Fruit fly (Drosophila melanogaster): Measurements from ENCODE around the gene JhI-21.

Gene JhI-21

DNA sequence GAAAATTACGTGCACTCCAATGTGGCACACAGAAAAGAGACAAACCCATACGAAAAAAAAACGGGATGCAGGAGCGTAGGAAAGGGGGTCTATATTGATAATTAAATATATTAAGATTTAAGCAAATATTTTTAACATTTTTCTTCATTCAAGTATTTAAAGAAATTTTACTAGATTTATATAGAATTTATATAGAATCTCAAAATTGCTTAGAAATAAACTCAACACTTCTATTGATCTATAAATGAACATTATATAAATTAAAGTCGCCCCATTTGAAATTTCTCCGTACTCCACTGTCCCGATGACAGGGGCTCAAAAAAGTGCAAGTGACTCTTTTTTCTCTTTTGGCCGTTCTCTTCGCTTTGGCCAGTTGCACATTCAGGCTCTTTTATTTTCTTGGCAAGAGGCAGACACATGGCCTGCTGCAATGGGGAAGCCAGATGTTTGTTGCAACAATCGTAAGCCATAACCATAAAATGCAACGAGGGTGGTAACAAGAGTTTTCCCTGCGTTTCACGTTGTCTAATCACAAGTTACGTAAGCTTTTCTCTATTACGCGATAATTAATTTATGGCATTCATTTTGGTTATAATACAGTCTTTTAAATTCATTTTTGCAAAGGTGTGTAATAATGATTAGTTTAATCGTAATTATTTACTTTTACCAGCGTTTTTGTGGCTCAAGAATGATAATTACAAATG is 10.0 kb upstream of the JhI-21 start (continued):
- TF ChIP-seq CG11762 (GFP tag; optimal IDR thresholded peaks at IDR 0.05; ENCODE audit: insufficient read depth) (peak; percentile 88), CG8319 (GFP tag; optimal IDR thresholded peaks at IDR 0.05) (peak; percentile 64), vri (GFP tag; optimal IDR thresholded peaks at IDR 0.05) (peak; percentile 10), dac (GFP tag; optimal IDR thresholded peaks at IDR 0.05) (peak; percentile 98), acj6 (GFP tag; optimal IDR thresholded peaks at IDR 0.05) (peak; percentile 93), cyc (GFP tag; optimal IDR thresholded peaks at IDR 0.05) (peak; percentile 64), CG32006 (GFP tag; optimal IDR thresholded peaks at IDR 0.05) (peak; percentile 100), topi (GFP tag; optimal IDR thresholded peaks at IDR 0.05) (peak; percentile 71), CG9139 (GFP tag; optimal IDR thresholded peaks at IDR 0.05) (peak; percentile 85)

DNA sequence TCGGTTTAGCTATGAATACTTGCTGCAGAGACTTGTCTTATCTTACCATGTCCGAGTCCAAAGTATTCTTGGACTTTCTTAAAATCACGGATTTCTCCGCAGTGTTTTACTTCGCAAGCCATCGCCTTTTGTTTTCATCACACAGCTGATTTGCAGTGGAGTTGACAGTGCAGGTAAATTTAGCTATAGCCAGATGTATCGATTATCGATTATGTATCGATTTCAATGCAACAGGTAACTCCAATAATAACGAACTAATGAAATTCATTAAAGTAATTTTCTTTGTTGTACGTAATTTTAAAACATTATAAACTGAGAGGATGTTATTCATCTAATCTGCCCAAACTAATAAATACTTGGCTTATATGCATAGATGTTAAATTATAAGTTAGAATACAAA is 7.2 kb upstream of the JhI-21 start, which contains the start of gene Rab3-GAP:
TSS of gene Rab3-GAP (minus strand) at position 150 of the 400 bp plus-strand sequence.
- no peak for TF ChIP-seq Smox (GFP tag; optimal IDR thresholded peaks at IDR 0.05)
- no peak for TF ChIP-seq spab (GFP tag; optimal IDR thresholded peaks at IDR 0.05)
- peak; percentile 22; the same call in 1 of the 3 replicates for TF ChIP-seq CG8119 (GFP tag; IDR thresholded peaks at IDR 0.05)
- TF ChIP-seq CG10669 (GFP tag; optimal IDR thresholded peaks at IDR 0.05): no peak
- TF ChIP-seq CG4318 (GFP tag; optimal IDR thresholded peaks at IDR 0.05): no peak
- TF ChIP-seq CG31627 (GFP tag; optimal IDR thresholded peaks at IDR 0.05): peak; percentile 30
- no peak for TF ChIP-seq cyc (GFP tag; optimal IDR thresholded peaks at IDR 0.05)
- TF ChIP-seq Ets21C (GFP tag; optimal IDR thresholded peaks at IDR 0.05): peak; percentile 0
- TF ChIP-seq Sox14 (GFP tag; optimal IDR thresholded peaks at IDR 0.05): peak; percentile 62
- no peak for TF ChIP-seq dac (GFP tag; optimal IDR thresholded peaks at IDR 0.05)
- no peak for TF ChIP-seq fd85E (GFP tag; optimal IDR thresholded peaks at IDR 0.05)
- TF ChIP-seq CG6854 (GFP tag; optimal IDR thresholded peaks at IDR 0.05): peak; percentile 40
- no peak for TF ChIP-seq CG6792 (GFP tag; optimal IDR thresholded peaks at IDR 0.05)
- TF ChIP-seq Hr39 (GFP tag; optimal IDR thresholded peaks at IDR 0.05): no peak
- TF ChIP-seq OdsH (GFP tag; optimal IDR thresholded peaks at IDR 0.05): no peak
- TF ChIP-seq CG15336 (GFP tag; IDR thresholded peaks at IDR 0.05): no peak
- TF ChIP-seq dsx (GFP tag; optimal IDR thresholded peaks at IDR 0.05; ENCODE audit: poor library complexity, severe bottlenecking): no peak
- TF ChIP-seq Eip75B (GFP tag; optimal IDR thresholded peaks at IDR 0.05): no peak
- no peak for TF ChIP-seq svp (GFP tag)
- TF ChIP-seq achi (GFP tag; optimal IDR thresholded peaks at IDR 0.05): no peak
- TF ChIP-seq Lpt (GFP tag; optimal IDR thresholded peaks at IDR 0.05): no peak
- TF ChIP-seq CG10631 (GFP tag; optimal IDR thresholded peaks at IDR 0.05): no peak
- peak; percentile 50; the same call in 1 of the 3 replicates for TF ChIP-seq eg (GFP tag; IDR thresholded peaks at IDR 0.05)
- TF ChIP-seq Hr4 (GFP tag; optimal IDR thresholded peaks at IDR 0.05): no peak
- no peak for TF ChIP-seq net (GFP tag; optimal IDR thresholded peaks at IDR 0.05)
- TF ChIP-seq CG3919 (GFP tag; optimal IDR thresholded peaks at IDR 0.05): no peak
- no peak for TF ChIP-seq CG34406 (GFP tag; optimal IDR thresholded peaks at IDR 0.05)
- no peak for TF ChIP-seq CG7368 (GFP tag; optimal IDR thresholded peaks at IDR 0.05)
- TF ChIP-seq Eip78C (GFP tag): peak; percentile 73
- no peak for TF ChIP-seq topi (GFP tag; optimal IDR thresholded peaks at IDR 0.05)
- TF ChIP-seq fkh (GFP tag; optimal IDR thresholded peaks at IDR 0.05): no peak
- no peak for TF ChIP-seq CG16779 (tag; optimal IDR thresholded peaks at IDR 0.05)
- no peak for TF ChIP-seq Hr38 (GFP tag; optimal IDR thresholded peaks at IDR 0.05)
- no peak for TF ChIP-seq CG9139 (GFP tag; optimal IDR thresholded peaks at IDR 0.05)
- TF ChIP-seq CG11762 (GFP tag; optimal IDR thresholded peaks at IDR 0.05; ENCODE audit: insufficient read depth): no peak
- no peak for TF ChIP-seq Sox102F (GFP tag; optimal IDR thresholded peaks at IDR 0.05)
- peak; percentile 15 for TF ChIP-seq CG3032 (tag; optimal IDR thresholded peaks at IDR 0.05)
- TF ChIP-seq Gug (GFP tag; IDR thresholded peaks at IDR 0.05): no peak
- no peak for TF ChIP-seq CG11294 (GFP tag; IDR thresholded peaks at IDR 0.05)
- no peak for TF ChIP-seq CG32006 (GFP tag; optimal IDR thresholded peaks at IDR 0.05)
- no peak for TF ChIP-seq CG6276 (GFP tag; optimal IDR thresholded peaks at IDR 0.05)
- TF ChIP-seq acj6 (GFP tag; optimal IDR thresholded peaks at IDR 0.05): no peak
- no peak for TF ChIP-seq Sox15 (GFP tag; optimal IDR thresholded peaks at IDR 0.05)
- TF ChIP-seq ss (GFP tag; optimal IDR thresholded peaks at IDR 0.05): no peak
- TF ChIP-seq CG6808 (GFP tag; optimal IDR thresholded peaks at IDR 0.05): no peak
- TF ChIP-seq vri (GFP tag; optimal IDR thresholded peaks at IDR 0.05): no peak
- TF ChIP-seq Met (GFP tag; optimal IDR thresholded peaks at IDR 0.05): no peak
